Worm (Caenorhabditis elegans) whole organism, young adult: Measurements from ENCODE around the gene T10G3.3.

Source experiments
- ceh-58 ChIP-seq: fragments of 200-800 bp; sonication (Bioruptor generic); IDR thresholded peaks from 2 replicates; pipeline ENCODE4 v1.3.6; 2022; ENCODE audit warnings: missing genetic modification characterization, missing compliant biosample characterization
- ets-4 ChIP-seq: fragments of 200-800 bp; sonication (Bioruptor generic); optimal IDR thresholded peaks from 2 replicates; lab custom pipeline; 2018; ENCODE audit warnings: mild to moderate bottlenecking, missing genetic modification characterization, missing compliant biosample characterization
- madf-6 ChIP-seq: fragments of 200-800 bp; sonication (Bioruptor generic); IDR thresholded peaks from 2 replicates; pipeline ENCODE4 v1.3.6; 2022; ENCODE audit warnings: missing genetic modification reagents, missing genetic modification characterization, missing compliant biosample characterization
- mes-4 ChIP-seq: sonication (generic microtip); optimal IDR thresholded peaks from 2 replicates; lab custom pipeline; 2016; ENCODE audit warnings: missing genotype, missing genetic modification characterization, missing compliant biosample characterization
- nfya-1 ChIP-seq: sonication (generic microtip); optimal IDR thresholded peaks from 2 replicates; lab custom pipeline; 2017; ENCODE audit warnings: antibody characterized with exemption, missing compliant biosample characterization, missing genetic modification characterization, borderline replicate concordance; ENCODE audit not compliant: insufficient read depth
- sea-2 ChIP-seq: fragments of 200-800 bp; sonication (Bioruptor generic); IDR thresholded peaks from 2 replicates; pipeline ENCODE4 v1.3.6; 2022; ENCODE audit warnings: missing genetic modification characterization, missing compliant biosample characterization
- snpc-4 ChIP-seq, 5 experiments: fragments of 150-350 bp in 1 of 5; sonication (generic microtip) in 4 of 5; optimal IDR thresholded peaks; 2 replicates each; lab custom pipeline; 2014 to 2018; ENCODE audit warnings: missing genetic modification characterization in 5 of 5, missing biosample characterization in 3 of 5, antibody characterized with exemption in 2 of 5, mild to moderate bottlenecking in 2 of 5, missing compliant biosample characterization in 2 of 5, missing genotype in 2 of 5, moderate library complexity in 2 of 5, missing genetic modification reagents in 1 of 5
- unc-130 ChIP-seq: sonication (generic microtip); optimal IDR thresholded peaks from 2 replicates; lab custom pipeline; 2016; ENCODE audit warnings: missing genetic modification reagents, missing genetic modification characterization, missing compliant biosample characterization

ce11 chrV:13442819-13443218, 47.2 kb downstream of the T10G3.3 start:
- no peak for TF ChIP-seq snpc-4 (GFP tag; optimal IDR thresholded peaks at IDR 0.05; lab: Kevin White, UChicago)
- no peak for TF ChIP-seq snpc-4 (tag; optimal IDR thresholded peaks at IDR 0.05; lab: Kevin White, UChicago)
- TF ChIP-seq unc-130 (GFP tag; lab: Kevin White, UChicago) = no peak
- no peak for TF ChIP-seq madf-6
- TF ChIP-seq sea-2 (GFP tag; lab: Robert Waterston, UW) = no peak
- no peak for TF ChIP-seq mes-4 (tag; lab: Kevin White, UChicago)
- no peak for TF ChIP-seq ets-4 (GFP tag; lab: Kevin White, UChicago)
- no peak for TF ChIP-seq nfya-1 (tag; lab: Kevin White, UChicago)
- no peak for TF ChIP-seq ceh-58 (GFP tag; lab: Robert Waterston, UW)
